Fruit fly (Drosophila melanogaster): ENCODE measurements around the gene Atac2.

Atac2 gene

DNA sequence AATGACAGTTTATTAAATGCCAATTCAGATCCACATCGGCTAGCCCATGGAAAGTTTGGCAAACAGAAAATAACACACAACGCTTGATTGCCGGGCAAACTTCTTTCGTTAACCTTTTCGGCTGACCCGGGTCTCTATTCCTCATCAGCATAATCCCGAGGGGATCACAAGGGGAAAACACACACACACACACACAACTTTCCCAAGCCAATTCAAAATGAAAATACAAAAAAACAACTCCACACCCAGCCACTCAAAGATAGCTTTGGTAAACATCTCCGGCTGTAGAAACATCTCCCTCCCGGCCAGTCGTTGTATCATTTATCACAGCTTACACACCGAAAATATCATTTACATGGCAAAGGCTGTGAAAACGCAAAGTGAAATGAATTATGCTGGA is 8.1 kb upstream of the Atac2 start:
- TF ChIP-seq dl (GFP tag; optimal IDR thresholded peaks at IDR 0.05; ENCODE audit: insufficient read depth in 1 of 2, partially characterized antibody in 2 of 2) (no peak), rgr (GFP tag; optimal IDR thresholded peaks at IDR 0.05) (no peak), Hr83 (GFP tag; optimal IDR thresholded peaks at IDR 0.05; ENCODE audit: poor library complexity, severe bottlenecking) (no peak), pan (optimal IDR thresholded peaks at IDR 0.05) (no peak), tai (GFP tag; optimal IDR thresholded peaks at IDR 0.05) (no peak), brk (GFP tag; optimal IDR thresholded peaks at IDR 0.05) (no peak), fru (GFP tag; optimal IDR thresholded peaks at IDR 0.05) (no peak), Dfd (GFP tag; optimal IDR thresholded peaks at IDR 0.05) (no peak), usp (GFP tag; optimal IDR thresholded peaks at IDR 0.05) (no peak), Rel (GFP tag; optimal IDR thresholded peaks at IDR 0.05) (no peak), Rel (tag; optimal IDR thresholded peaks at IDR 0.05) (no peak), dmrt93B (GFP tag; optimal IDR thresholded peaks at IDR 0.05) (no peak), dsf (GFP tag; optimal IDR thresholded peaks at IDR 0.05; ENCODE audit: borderline replicate concordance) (no peak)

DNA sequence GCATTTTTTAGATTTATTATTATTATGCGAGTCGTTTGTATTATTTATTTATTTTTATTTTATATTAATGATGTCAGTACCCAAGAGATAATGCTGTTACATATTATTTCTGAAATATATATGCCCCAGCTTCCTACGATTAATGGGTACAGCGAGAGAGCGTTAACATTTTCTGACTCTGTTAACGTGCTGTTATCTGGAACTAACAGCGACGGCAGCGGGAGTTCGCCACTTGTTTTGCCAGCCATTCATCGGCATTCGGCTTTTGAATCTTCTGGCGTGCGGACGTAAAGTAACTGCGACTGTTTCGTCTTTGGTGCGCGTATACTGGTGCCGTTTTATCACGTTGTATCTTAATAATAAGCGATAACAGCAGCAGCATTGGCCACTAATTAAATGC is 5.0 kb upstream of the Atac2 start, which contains the start of gene MESR3:
MESR3 (plus strand) TSS at position 254 of the 400 bp plus-strand sequence.
- TF ChIP-seq psq (GFP tag; optimal IDR thresholded peaks at IDR 0.05) (peak; percentile 54), Hr78 (GFP tag; optimal IDR thresholded peaks at IDR 0.05) (no peak), Abd-B (GFP tag; optimal IDR thresholded peaks at IDR 0.05) (no peak), OdsH (GFP tag; optimal IDR thresholded peaks at IDR 0.05) (peak; percentile 62), tai (GFP tag; optimal IDR thresholded peaks at IDR 0.05) (no peak), Dif (GFP tag; optimal IDR thresholded peaks at IDR 0.05; ENCODE audit: partially characterized antibody) (peak; percentile 63), foxo (GFP tag; optimal IDR thresholded peaks at IDR 0.05) (peak in 1 of 2 experiments; percentile 72), lola (GFP tag; optimal IDR thresholded peaks at IDR 0.05) (no peak), jim (GFP tag; optimal IDR thresholded peaks at IDR 0.05) (no peak), dl (GFP tag; optimal IDR thresholded peaks at IDR 0.05; ENCODE audit: insufficient read depth in 1 of 2, partially characterized antibody in 2 of 2) (no peak), sage (GFP tag; optimal IDR thresholded peaks at IDR 0.05) (peak; percentile 49), Sp1 (GFP tag; optimal IDR thresholded peaks at IDR 0.05) (peak; percentile 72), Myc (optimal IDR thresholded peaks at IDR 0.05) (no peak), CG9705 (GFP tag; optimal IDR thresholded peaks at IDR 0.05) (peak; percentile 13), dsf (GFP tag; optimal IDR thresholded peaks at IDR 0.05; ENCODE audit: borderline replicate concordance) (no peak), rgr (GFP tag; optimal IDR thresholded peaks at IDR 0.05) (peak; percentile 46), N (GFP tag; optimal IDR thresholded peaks at IDR 0.05) (no peak), Vsx2 (GFP tag; optimal IDR thresholded peaks at IDR 0.05; ENCODE audit: partially characterized antibody) (no peak), GATAd (GFP tag; optimal IDR thresholded peaks at IDR 0.05) (no peak), sv (GFP tag; optimal IDR thresholded peaks at IDR 0.05) (no peak), ey (GFP tag; optimal IDR thresholded peaks at IDR 0.05) (no peak), dmrt93B (GFP tag; optimal IDR thresholded peaks at IDR 0.05) (no peak), Rel (GFP tag; optimal IDR thresholded peaks at IDR 0.05) (no peak), Rel (tag; optimal IDR thresholded peaks at IDR 0.05) (peak; percentile 24), brk (GFP tag; optimal IDR thresholded peaks at IDR 0.05) (no peak), Hnf4 (GFP tag; optimal IDR thresholded peaks at IDR 0.05) (no peak), fru (GFP tag; optimal IDR thresholded peaks at IDR 0.05) (no peak), pan (optimal IDR thresholded peaks at IDR 0.05) (no peak), Mio (GFP tag; optimal IDR thresholded peaks at IDR 0.05) (no peak), Jra (GFP tag; optimal IDR thresholded peaks at IDR 0.05) (no peak), woc (GFP tag; optimal IDR thresholded peaks at IDR 0.05) (no peak), HLH106 (tag; optimal IDR thresholded peaks at IDR 0.05) (peak; percentile 68), CG32264 (GFP tag; optimal IDR thresholded peaks at IDR 0.05) (no peak), usp (GFP tag; optimal IDR thresholded peaks at IDR 0.05) (no peak), Dfd (GFP tag; optimal IDR thresholded peaks at IDR 0.05) (no peak)

DNA sequence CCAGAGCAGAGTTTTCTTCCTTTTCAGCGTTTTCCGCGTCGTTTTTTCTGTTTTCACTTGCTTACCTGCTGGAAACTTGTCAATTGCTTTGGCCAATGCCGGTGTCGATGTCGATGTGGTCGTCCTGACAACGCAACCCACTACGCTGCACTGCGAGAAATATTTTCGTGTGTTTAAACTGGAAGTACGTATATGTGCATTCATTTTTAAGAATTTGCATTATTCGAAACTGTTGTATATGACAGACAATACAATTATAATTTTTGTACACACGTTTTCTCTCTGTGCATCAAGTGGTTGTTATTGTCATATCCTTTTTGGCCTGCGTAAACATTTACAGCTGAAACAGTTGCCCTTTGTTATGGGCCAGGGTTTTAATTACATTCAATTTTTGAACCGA is 4.0 kb upstream of the Atac2 start, which contains the start of gene IFT46:
IFT46 (minus strand) TSS at position 88 of the 400 bp plus-strand sequence.
- TF ChIP-seq Sp1 (GFP tag; optimal IDR thresholded peaks at IDR 0.05), result no peak
- no peak for TF ChIP-seq foxo (GFP tag; optimal IDR thresholded peaks at IDR 0.05)
- no peak for TF ChIP-seq h (GFP tag; optimal IDR thresholded peaks at IDR 0.05)
- TF ChIP-seq dsf (GFP tag; optimal IDR thresholded peaks at IDR 0.05; ENCODE audit: borderline replicate concordance), result no peak
- TF ChIP-seq Jra (GFP tag; optimal IDR thresholded peaks at IDR 0.05), result no peak

Data from whole organism, wandering third instar larva.